Worm (Caenorhabditis elegans) whole organism, L1 larva: Measurements from ENCODE around the gene T23E1.3.

ENCODE experiments used
- alr-1 ChIP-seq: fragments of 200-800 bp; sonication (Bioruptor generic); optimal IDR thresholded peaks from 2 replicates; lab custom pipeline; 2018; ENCODE audit warnings: borderline replicate concordance, mild to moderate bottlenecking, missing genetic modification characterization, missing compliant biosample characterization
- blmp-1 ChIP-seq: fragments of 150-350 bp; optimal IDR thresholded peaks from 2 replicates; lab custom pipeline; 2014; ENCODE audit warnings: missing biosample characterization, missing genetic modification characterization
- ceh-63 ChIP-seq: fragments of 200-800 bp; sonication (Bioruptor generic); optimal IDR thresholded peaks from 2 replicates; lab custom pipeline; 2018; ENCODE audit warnings: mild to moderate bottlenecking, missing genetic modification characterization, missing compliant biosample characterization
- ceh-8 ChIP-seq: fragments of 200-800 bp; sonication (Bioruptor generic); optimal IDR thresholded peaks from 2 replicates; lab custom pipeline; 2018; ENCODE audit warnings: mild to moderate bottlenecking, missing genetic modification characterization, moderate library complexity, missing compliant biosample characterization
- ceh-90 ChIP-seq: sonication (generic microtip); optimal IDR thresholded peaks from 2 replicates; lab custom pipeline; 2016; ENCODE audit warnings: missing genetic modification characterization, missing compliant biosample characterization
- ces-1 ChIP-seq: fragments of 150-350 bp; optimal IDR thresholded peaks from 2 replicates; lab custom pipeline; 2014; ENCODE audit warnings: missing biosample characterization, missing genetic modification reagents, missing genetic modification characterization
- dsc-1 ChIP-seq: sonication (generic microtip); optimal IDR thresholded peaks from 2 replicates; lab custom pipeline; 2016; ENCODE audit warnings: mild to moderate bottlenecking, missing genetic modification characterization, missing compliant biosample characterization
- efl-1 ChIP-seq, 4 experiments: fragments of 150-350 bp; optimal IDR thresholded peaks in 3 of 4; peaks in 1 of 4; 1 replicate in 1 of 4; 2 replicates in 3 of 4; lab custom pipeline; 2014; ENCODE audit warnings: missing biosample characterization in 2 of 4, missing genetic modification characterization in 2 of 4, missing genetic modification reagents in 2 of 4
- elt-2 ChIP-seq: sonication (generic microtip); optimal IDR thresholded peaks from 2 replicates; lab custom pipeline; 2016; ENCODE audit warnings: missing genetic modification characterization, mild to moderate bottlenecking, inconsistent platforms, missing compliant biosample characterization, missing genetic modification reagents
- fkh-10 ChIP-seq: sonication (generic microtip); optimal IDR thresholded peaks from 2 replicates; lab custom pipeline; 2017; ENCODE audit warnings: missing biosample characterization, missing genetic modification reagents, missing genetic modification characterization
- fkh-4 ChIP-seq: sonication (generic microtip); optimal IDR thresholded peaks from 2 replicates; lab custom pipeline; 2016; ENCODE audit warnings: missing compliant biosample characterization, missing genetic modification characterization, borderline replicate concordance
- grh-1 ChIP-seq: fragments of 200-800 bp; sonication (Bioruptor generic); IDR thresholded peaks from 2 replicates; pipeline ENCODE4 v1.3.6; 2022; ENCODE audit warnings: missing genetic modification reagents, missing genetic modification characterization, missing compliant biosample characterization
- lin-14 ChIP-seq: fragments of 200-800 bp; sonication (Bioruptor generic); optimal IDR thresholded peaks from 2 replicates; lab custom pipeline; 2018; ENCODE audit warnings: mild to moderate bottlenecking, missing genetic modification characterization, moderate library complexity, missing compliant biosample characterization
- lin-15B ChIP-seq: fragments of 150-350 bp; sonication (generic microtip); optimal IDR thresholded peaks from 3 replicates; lab custom pipeline; 2014; ENCODE audit warnings: missing biosample characterization, missing genetic modification characterization
- lin-39 ChIP-seq: fragments of 150-350 bp; optimal IDR thresholded peaks from 2 replicates; lab custom pipeline; 2014; ENCODE audit warnings: missing biosample characterization, missing genetic modification reagents, missing genetic modification characterization
- lir-3 ChIP-seq: sonication (generic microtip); optimal IDR thresholded peaks from 2 replicates; lab custom pipeline; 2016; ENCODE audit warnings: mild to moderate bottlenecking, missing genetic modification characterization, moderate library complexity, missing compliant biosample characterization; ENCODE audit not compliant: poor library complexity
- lsy-2 ChIP-seq, 2 experiments: fragments of 150-350 bp; optimal IDR thresholded peaks; 2 replicates each; lab custom pipeline; 2014; ENCODE audit warnings: missing biosample characterization in 2 of 2, missing genetic modification characterization in 2 of 2
- mdl-1 ChIP-seq, 2 experiments: fragments of 150-350 bp; optimal IDR thresholded peaks; 2 replicates each; lab custom pipeline; 2014 to 2017; ENCODE audit warnings: missing biosample characterization in 2 of 2, missing genetic modification characterization in 2 of 2, inconsistent platforms in 1 of 2
- mep-1 ChIP-seq: fragments of 150-350 bp; optimal IDR thresholded peaks from 2 replicates; lab custom pipeline; 2014; ENCODE audit warnings: missing biosample characterization, missing genetic modification characterization
- nhr-11 ChIP-seq: fragments of 150-350 bp; optimal IDR thresholded peaks from 2 replicates; lab custom pipeline; 2014; ENCODE audit warnings: missing biosample characterization, missing genetic modification characterization
- nhr-20 ChIP-seq: sonication (generic microtip); optimal IDR thresholded peaks from 2 replicates; lab custom pipeline; 2016; ENCODE audit warnings: mild to moderate bottlenecking, missing genetic modification characterization, missing compliant biosample characterization
- nhr-237 ChIP-seq: fragments of 150-350 bp; optimal IDR thresholded peaks from 2 replicates; lab custom pipeline; 2014; ENCODE audit warnings: missing biosample characterization, missing genetic modification characterization
- nhr-47 ChIP-seq: sonication (generic microtip); optimal IDR thresholded peaks from 2 replicates; lab custom pipeline; 2016; ENCODE audit warnings: mild to moderate bottlenecking, missing genetic modification characterization, moderate library complexity, missing compliant biosample characterization
- nhr-71 ChIP-seq: sonication (generic microtip); optimal IDR thresholded peaks from 2 replicates; lab custom pipeline; 2016; ENCODE audit warnings: mild to moderate bottlenecking, missing genetic modification characterization, moderate library complexity, missing compliant biosample characterization
- nhr-77 ChIP-seq: fragments of 150-350 bp; optimal IDR thresholded peaks from 2 replicates; lab custom pipeline; 2014; ENCODE audit warnings: missing biosample characterization, missing genetic modification characterization
- nhr-85 ChIP-seq: sonication (generic microtip); peaks from one replicate; lab custom pipeline; 2016; ENCODE audit warnings: missing genetic modification characterization, inconsistent platforms, missing compliant biosample characterization
- nhr-90 ChIP-seq: sonication (generic microtip); optimal IDR thresholded peaks from 2 replicates; lab custom pipeline; 2016; ENCODE audit warnings: mild to moderate bottlenecking, missing genetic modification characterization, missing compliant biosample characterization; ENCODE audit not compliant: poor library complexity
- pag-3 ChIP-seq: sonication (generic microtip); optimal IDR thresholded peaks from 2 replicates; lab custom pipeline; 2017; ENCODE audit warnings: missing genetic modification characterization, mild to moderate bottlenecking, missing compliant biosample characterization, antibody characterized with exemption, borderline replicate concordance; ENCODE audit not compliant: insufficient read depth
- pax-3 ChIP-seq: fragments of 200-800 bp; sonication (Bioruptor generic); optimal IDR thresholded peaks from 2 replicates; lab custom pipeline; 2018; ENCODE audit warnings: mild to moderate bottlenecking, missing genetic modification characterization, moderate library complexity, missing compliant biosample characterization
- rnt-1 ChIP-seq: sonication (generic microtip); optimal IDR thresholded peaks from 2 replicates; lab custom pipeline; 2016; ENCODE audit warnings: mild to moderate bottlenecking, missing genetic modification characterization, moderate library complexity, missing compliant biosample characterization
- snpc-4 ChIP-seq: fragments of 150-350 bp; optimal IDR thresholded peaks from 2 replicates; lab custom pipeline; 2014; ENCODE audit warnings: missing biosample characterization, missing genetic modification characterization
- sox-4 ChIP-seq: sonication (generic microtip); optimal IDR thresholded peaks from 2 replicates; lab custom pipeline; 2016; ENCODE audit warnings: missing genetic modification characterization, missing compliant biosample characterization
- sptf-1 ChIP-seq: fragments of 150-350 bp; optimal IDR thresholded peaks from 2 replicates; lab custom pipeline; 2014; ENCODE audit warnings: missing biosample characterization, missing genetic modification characterization
- tlp-1 ChIP-seq: fragments of 150-350 bp; optimal IDR thresholded peaks from 2 replicates; lab custom pipeline; 2014; ENCODE audit warnings: missing biosample characterization, missing genetic modification characterization
- unc-62 ChIP-seq: fragments of 150-350 bp; optimal IDR thresholded peaks from 2 replicates; lab custom pipeline; 2014; ENCODE audit warnings: missing biosample characterization, missing genetic modification reagents, missing genetic modification characterization
- unc-86 ChIP-seq: sonication (generic microtip); optimal IDR thresholded peaks from 2 replicates; lab custom pipeline; 2016; ENCODE audit warnings: missing genetic modification characterization, missing compliant biosample characterization
- ztf-4 ChIP-seq: fragments of 150-350 bp; optimal IDR thresholded peaks from 2 replicates; lab custom pipeline; 2014; ENCODE audit warnings: missing biosample characterization, missing genetic modification characterization

Gene T23E1.3

ce11 chrIV:3145587-3145986, at the start of gene T23E1.3:
TSS of gene T23E1.3 (plus strand) at chrIV:3145887.
- TF ChIP-seq lir-3 (tag; lab: Kevin White, UChicago) = no peak
- TF ChIP-seq nhr-47 (tag; lab: Kevin White, UChicago) = no peak
- TF ChIP-seq snpc-4 (tag; lab: Kevin White, UChicago) = no peak
- no peak for TF ChIP-seq sptf-1 (tag; lab: Kevin White, UChicago)

ce11 chrIV:3095995-3096544, 49.6 kb upstream of the T23E1.3 start:
- TF ChIP-seq efl-1 (optimal IDR thresholded peaks at IDR 0.05; lab: Kevin White, UChicago) (no peak), efl-1 (GFP tag; optimal IDR thresholded peaks at IDR 0.05 in 1 of 2; lab: Kevin White, UChicago) (peak in 1 of 2 experiments; percentile 92), ceh-90 (tag; lab: Kevin White, UChicago) (no peak), fkh-4 (tag; lab: Kevin White, UChicago) (no peak), pax-3 (tag; lab: Kevin White, UChicago) (no peak), nhr-11 (no peak), ceh-8 (GFP tag; lab: Kevin White, UChicago) (no peak), nhr-77 (tag; lab: Kevin White, UChicago) (no peak), nhr-90 (tag; lab: Kevin White, UChicago) (no peak), ces-1 (GFP tag; lab: Kevin White, UChicago) (peak; percentile 53), unc-62 (GFP tag; lab: Kevin White, UChicago) (no peak)

ce11 chrIV:3097019-3097418, 48.7 kb upstream of the T23E1.3 start:
- TF ChIP-seq nhr-85 (peak; percentile 53), rnt-1 (tag; lab: Kevin White, UChicago) (peak; percentile 3), lin-14 (GFP tag; lab: Kevin White, UChicago) (peak; percentile 69), ceh-90 (tag; lab: Kevin White, UChicago) (no peak)

DNA sequence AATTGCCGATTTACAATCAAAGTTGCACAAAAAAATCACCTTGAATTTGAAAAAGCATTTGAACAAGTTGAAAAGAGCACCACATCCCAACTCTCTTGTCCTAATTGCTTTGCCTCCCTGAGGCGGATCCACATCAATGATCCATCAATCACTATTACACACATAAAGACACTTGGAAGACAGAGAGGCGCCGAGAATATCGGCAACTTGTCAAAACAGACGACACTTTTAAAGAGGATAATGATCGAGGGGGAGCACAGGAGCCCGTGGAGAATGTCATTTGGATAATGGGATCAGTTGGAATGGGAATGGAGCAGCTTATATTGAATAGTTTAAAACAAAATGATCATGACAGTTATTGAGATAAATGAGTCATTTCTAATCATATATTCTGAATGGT, 44.5 kb upstream of the T23E1.3 start:
- TF ChIP-seq sox-4 = no peak
- peak; percentile 39 for TF ChIP-seq rnt-1 (tag; lab: Kevin White, UChicago)
- TF ChIP-seq alr-1 (tag; lab: Kevin White, UChicago) = no peak

DNA sequence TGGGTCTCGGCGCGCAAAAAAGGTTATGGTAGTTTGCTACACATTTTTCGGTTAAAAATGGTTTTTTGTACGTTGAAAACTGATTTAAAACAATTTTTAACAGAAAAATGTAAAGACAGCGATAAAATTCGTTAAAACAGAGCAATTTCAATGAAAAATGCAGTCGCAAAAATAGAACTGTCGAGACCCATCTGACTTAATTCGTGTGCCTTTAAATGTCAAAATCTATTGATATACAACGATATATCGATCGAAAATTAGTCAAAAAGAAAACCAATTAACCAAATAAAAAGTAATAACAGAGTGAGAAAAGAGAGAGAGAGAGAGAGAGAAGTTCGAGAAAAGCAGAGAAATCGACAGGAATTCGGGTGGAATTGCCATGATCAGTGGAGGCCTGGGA, 24.6 kb upstream of the T23E1.3 start:
- TF ChIP-seq nhr-47 (tag; lab: Kevin White, UChicago) (no peak), nhr-237 (tag; lab: Kevin White, UChicago) (no peak), mep-1 (no peak), alr-1 (tag; lab: Kevin White, UChicago) (no peak), ceh-63 (GFP tag; lab: Kevin White, UChicago) (no peak), unc-62 (GFP tag; lab: Kevin White, UChicago) (no peak), ceh-90 (tag; lab: Kevin White, UChicago) (no peak), grh-1 (GFP tag; lab: Robert Waterston, UW) (no peak), mdl-1 (tag; optimal IDR thresholded peaks at IDR 0.05; lab: Kevin White, UChicago) (no peak), lin-39 (tag; lab: Kevin White, UChicago) (no peak), tlp-1 (tag; lab: Kevin White, UChicago) (no peak), elt-2 (tag; lab: Kevin White, UChicago) (no peak), nhr-20 (tag; lab: Kevin White, UChicago) (no peak), fkh-10 (GFP tag; lab: Kevin White, UChicago) (no peak)

DNA sequence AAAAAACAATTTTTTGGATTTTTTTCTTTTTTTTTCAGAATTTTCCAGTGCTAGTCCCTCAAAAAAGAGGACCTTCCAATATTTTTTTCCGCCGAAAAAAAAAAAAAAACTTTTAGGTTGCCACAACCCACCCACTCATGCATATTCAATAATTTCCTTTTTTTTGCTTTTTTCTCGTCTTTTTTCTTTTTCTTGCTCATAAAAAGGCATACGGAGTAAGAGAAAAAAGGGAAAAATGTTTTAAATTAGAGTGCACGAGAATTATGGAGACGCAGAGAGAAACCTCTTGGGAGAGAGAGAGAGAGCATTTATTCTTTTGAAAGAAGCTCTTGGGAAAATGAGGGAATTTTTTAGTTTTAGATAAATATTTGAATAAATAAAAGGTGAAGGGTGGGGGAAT, 17.7 kb upstream of the T23E1.3 start:
- TF ChIP-seq blmp-1 (tag; lab: Kevin White, UChicago) (no peak), dsc-1 (no peak), ceh-63 (GFP tag; lab: Kevin White, UChicago) (no peak), nhr-71 (peak; percentile 26), lin-15B (tag; lab: Kevin White, UChicago) (no peak), fkh-10 (GFP tag; lab: Kevin White, UChicago) (no peak), ztf-4 (no peak), pag-3 (tag; lab: Kevin White, UChicago) (no peak), unc-86 (peak; percentile 26), lsy-2 (tag; optimal IDR thresholded peaks at IDR 0.05; lab: Kevin White, UChicago) (peak in 1 of 2 experiments; percentile 1), efl-1 (optimal IDR thresholded peaks at IDR 0.05; lab: Kevin White, UChicago) (peak; percentile 3 to 10), efl-1 (GFP tag; optimal IDR thresholded peaks at IDR 0.05 in 1 of 2; lab: Kevin White, UChicago) (no peak), lin-14 (GFP tag; lab: Kevin White, UChicago) (peak; percentile 73)
